Worm (Caenorhabditis elegans): ENCODE data around the gene sft-4.

DNA sequence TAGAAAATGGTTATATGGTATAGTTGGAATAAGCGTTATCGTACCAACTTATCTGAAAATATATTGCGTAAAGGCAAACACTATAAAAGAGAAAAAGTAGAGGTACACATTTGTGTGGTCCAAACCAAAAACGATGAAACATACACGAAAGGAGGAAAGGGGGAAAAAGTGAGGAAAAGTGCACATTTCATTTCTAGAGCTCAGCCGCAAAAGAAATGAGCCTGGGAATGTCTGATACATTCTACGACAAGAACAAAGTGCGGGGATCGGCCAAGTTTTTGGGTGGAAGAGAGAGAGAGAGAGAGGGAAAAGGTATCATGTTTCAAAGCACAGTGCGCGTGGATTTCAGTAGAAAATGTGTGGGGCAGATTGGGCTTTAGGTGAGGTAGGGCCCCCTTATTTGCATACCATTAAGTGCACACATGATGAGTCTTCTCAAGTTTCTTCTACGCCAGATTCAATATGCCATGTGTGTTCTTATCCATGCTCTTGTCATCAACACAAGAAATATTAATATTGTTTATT, 46.7 kb downstream of the sft-4 start, which contains the start of gene rgs-6:
- no peak for TF ChIP-seq him-1 (tag; optimal IDR thresholded peaks at IDR 0.05)
- no peak for TF ChIP-seq W03F9.2 (tag; optimal IDR thresholded peaks at IDR 0.05)

Measured in whole organism, L4/young adult.